Worm (Caenorhabditis elegans) whole organism, mixed stage, embryonic: ENCODE measurements around the gene act-2.

Experiments
- ceh-83 ChIP-seq: fragments of 200-800 bp; sonication (Bioruptor generic); optimal IDR thresholded peaks from 2 replicates; lab custom pipeline; 2018; ENCODE audit warnings: mild to moderate bottlenecking, missing genetic modification characterization, missing compliant biosample characterization
- elt-3 ChIP-seq: fragments of 150-350 bp; optimal IDR thresholded peaks from 2 replicates; lab custom pipeline; 2014; ENCODE audit warnings: missing biosample characterization, missing genetic modification characterization
- mab-5 ChIP-seq: fragments of 150-350 bp; optimal IDR thresholded peaks from 2 replicates; lab custom pipeline; 2014; ENCODE audit warnings: missing biosample characterization, missing genetic modification characterization
- nhr-12 ChIP-seq: fragments of 150-350 bp; optimal IDR thresholded peaks from 2 replicates; lab custom pipeline; 2014; ENCODE audit warnings: missing biosample characterization, missing genetic modification characterization
- nhr-237 ChIP-seq: fragments of 150-350 bp; optimal IDR thresholded peaks from 2 replicates; lab custom pipeline; 2014; ENCODE audit warnings: missing biosample characterization, missing genetic modification characterization
- nhr-28 ChIP-seq: fragments of 150-350 bp; optimal IDR thresholded peaks from 2 replicates; lab custom pipeline; 2014; ENCODE audit warnings: missing biosample characterization, missing genetic modification characterization
- nhr-76 ChIP-seq: sonication (generic microtip); optimal IDR thresholded peaks from 2 replicates; lab custom pipeline; 2017; ENCODE audit warnings: missing biosample characterization, missing genetic modification characterization
- unc-39 ChIP-seq: fragments of 150-350 bp; optimal IDR thresholded peaks from 2 replicates; lab custom pipeline; 2014; ENCODE audit warnings: missing biosample characterization, missing genetic modification characterization
- zip-8 ChIP-seq: fragments of 150-350 bp; optimal IDR thresholded peaks from 2 replicates; lab custom pipeline; 2014; ENCODE audit warnings: missing biosample characterization, missing genetic modification characterization

- no peak for TF ChIP-seq unc-39 (tag; lab: Kevin White, UChicago)
- peak; percentile 75 for TF ChIP-seq nhr-237
- no peak for TF ChIP-seq nhr-76 (tag; lab: Kevin White, UChicago)
- no peak for TF ChIP-seq elt-3
- peak; percentile 95 for TF ChIP-seq zip-8 (tag; lab: Kevin White, UChicago)
- peak; percentile 74 for TF ChIP-seq mab-5
- TF ChIP-seq ceh-83 (GFP tag; lab: Kevin White, UChicago) = no peak
- no peak for TF ChIP-seq nhr-12 (tag; lab: Kevin White, UChicago)
- no peak for TF ChIP-seq nhr-28
These were observed 5.7 kb upstream of the act-2 start for ce11 chrV:11083691-11084090.
